Fruit fly (Drosophila melanogaster) S2 (cell line): ENCODE measurements around the gene aru.

ENCODE experiments used
- CG8478 ChIP-seq: fragments of >200 bp; optimal IDR thresholded peaks from 2 replicates; lab custom pipeline; 2018
- CTCF ChIP-seq, 2 experiments: fragments of >200 bp; optimal IDR thresholded peaks; 2 replicates each; lab custom pipeline; 2018

The aru gene

dm6 chr2L:867899-868605 lies at the start of gene aru:
Gene aru (minus strand): TSS chr2L:868354.
- no peak for TF ChIP-seq CG8478 (lab: Kevin White, UChicago)
- TF ChIP-seq CTCF (optimal IDR thresholded peaks at IDR 0.05; lab: Kevin White, UChicago), result no peak

DNA sequence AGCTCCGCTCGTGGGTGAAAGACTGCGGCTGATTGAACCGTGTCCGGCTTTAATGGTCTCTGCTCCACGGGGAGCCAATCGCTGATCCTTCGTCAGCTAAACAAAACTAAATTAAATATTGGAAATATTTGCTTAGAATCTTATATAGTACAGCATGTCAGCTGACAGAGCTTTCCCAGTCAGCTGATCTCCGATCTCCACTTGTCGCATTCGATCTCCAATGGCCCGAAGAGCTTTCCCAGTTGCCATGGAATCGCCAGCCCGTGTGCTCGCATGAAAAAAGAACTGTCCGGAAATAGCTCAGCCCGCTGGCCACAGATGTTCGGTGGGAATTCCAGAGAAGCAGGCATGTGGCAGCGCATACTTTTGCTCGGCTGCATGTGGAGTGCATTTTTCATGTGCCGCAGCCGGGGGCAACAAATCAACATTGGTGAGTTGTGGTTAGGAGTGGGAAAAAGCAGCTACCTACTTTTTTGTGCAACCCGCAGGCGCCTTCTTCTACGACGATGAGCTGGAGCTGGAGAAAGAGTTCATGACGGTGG lies 45.8 kb upstream of the aru start, which contains the start of gene GluRIIC:
GluRIIC (plus strand) TSS at position 237 of the 542 bp plus-strand sequence.
- no peak for TF ChIP-seq CTCF (optimal IDR thresholded peaks at IDR 0.05; lab: Kevin White, UChicago)
- TF ChIP-seq CG8478 (lab: Kevin White, UChicago), result no peak

dm6 chr2L:903748-904147 lies 35.6 kb upstream of the aru start:
- TF ChIP-seq CG8478 (lab: Kevin White, UChicago) (no peak), CTCF (optimal IDR thresholded peaks at IDR 0.05; lab: Kevin White, UChicago) (no peak)

DNA sequence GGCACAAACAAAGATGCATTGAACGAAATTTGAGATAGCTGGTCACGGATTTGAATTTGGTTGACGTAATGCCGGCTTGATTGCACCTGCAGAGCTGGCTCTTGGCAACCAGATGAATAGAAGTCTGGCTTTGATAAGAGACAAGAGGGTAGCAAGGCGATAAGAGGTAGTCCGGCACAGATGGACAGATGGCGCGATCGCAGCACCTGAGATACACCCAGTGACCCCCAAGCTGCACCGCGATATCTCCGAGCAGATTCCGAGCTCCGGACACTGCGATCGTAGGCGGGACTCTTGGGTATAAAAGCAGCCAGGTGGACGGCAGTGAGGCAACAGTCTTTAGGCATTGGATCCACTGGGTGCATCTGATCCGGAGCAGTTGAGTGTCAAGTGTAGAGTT lies 30.2 kb upstream of the aru start, which contains the start of gene Lsp1beta:
Lsp1beta (plus strand) TSS at position 185 of the 400 bp plus-strand sequence.
- TF ChIP-seq CTCF (optimal IDR thresholded peaks at IDR 0.05; lab: Kevin White, UChicago) (no peak), CG8478 (lab: Kevin White, UChicago) (no peak)

DNA sequence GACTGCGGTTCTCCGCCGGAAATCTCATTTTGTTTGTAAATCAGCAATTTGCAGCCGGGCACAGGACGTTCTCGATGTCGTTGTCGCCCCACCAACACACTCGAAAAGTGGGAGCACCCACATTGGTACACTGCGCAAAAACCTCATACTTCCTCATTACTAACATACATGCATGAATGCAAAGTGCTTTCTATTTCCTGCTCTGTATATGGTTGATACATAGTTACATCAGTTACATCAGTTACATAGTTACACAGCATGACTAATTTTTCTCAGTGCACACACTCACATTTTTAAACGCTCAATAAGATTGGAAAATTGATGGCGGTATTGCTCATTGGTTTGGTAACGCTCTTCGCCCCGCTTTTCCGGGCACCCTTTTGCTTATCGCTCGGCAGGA lies 29.0 kb upstream of the aru start:
- TF ChIP-seq CTCF (optimal IDR thresholded peaks at IDR 0.05; lab: Kevin White, UChicago) (no peak), CG8478 (lab: Kevin White, UChicago) (no peak)

DNA sequence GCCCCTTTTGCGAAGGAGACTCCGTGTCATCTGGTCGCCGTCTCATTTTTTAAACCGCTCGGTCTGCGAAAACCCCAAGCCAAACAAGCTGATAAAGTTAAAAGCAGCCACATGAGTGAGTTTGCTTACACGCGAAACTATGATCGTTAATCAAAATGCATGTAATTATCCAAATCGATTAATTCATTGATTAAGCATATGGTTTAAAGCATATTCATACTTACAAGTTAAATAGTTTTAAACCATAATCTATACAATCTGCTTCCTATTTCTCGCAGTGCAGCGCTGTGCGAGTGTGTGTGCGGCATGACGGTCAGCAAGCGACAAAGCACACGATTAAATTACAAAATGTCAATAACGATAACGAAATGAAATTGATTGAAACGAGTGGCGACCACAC lies 27.3 kb upstream of the aru start:
- TF ChIP-seq CTCF (optimal IDR thresholded peaks at IDR 0.05; lab: Kevin White, UChicago), result no peak
- no peak for TF ChIP-seq CG8478 (lab: Kevin White, UChicago)

- TF ChIP-seq CG8478 (lab: Kevin White, UChicago) (no peak), CTCF (optimal IDR thresholded peaks at IDR 0.05; lab: Kevin White, UChicago) (no peak)
Observed at dm6 chr2L:893171-893570, 25.0 kb upstream of the aru start.

- TF ChIP-seq CG8478 (lab: Kevin White, UChicago), result no peak
- no peak for TF ChIP-seq CTCF (optimal IDR thresholded peaks at IDR 0.05; lab: Kevin White, UChicago)
Observed at dm6 chr2L:892461-892860, 24.3 kb upstream of the aru start.

- TF ChIP-seq CTCF (optimal IDR thresholded peaks at IDR 0.05; lab: Kevin White, UChicago), result no peak
- no peak for TF ChIP-seq CG8478 (lab: Kevin White, UChicago)
Observed at dm6 chr2L:889799-890198, 21.6 kb upstream of the aru start.

- TF ChIP-seq CTCF (optimal IDR thresholded peaks at IDR 0.05; lab: Kevin White, UChicago), result peak; percentile 68 to 70
- TF ChIP-seq CG8478 (lab: Kevin White, UChicago), result no peak
Observed at dm6 chr2L:887788-888187, 19.6 kb upstream of the aru start.

dm6 chr2L:886743-887142 lies 18.6 kb upstream of the aru start:
- TF ChIP-seq CTCF (optimal IDR thresholded peaks at IDR 0.05; lab: Kevin White, UChicago) (no peak), CG8478 (lab: Kevin White, UChicago) (no peak)

dm6 chr2L:884970-885369 lies 16.8 kb upstream of the aru start, which contains the start of gene CG15824:
Gene CG15824 (minus strand): TSS chr2L:885141.
- TF ChIP-seq CG8478 (lab: Kevin White, UChicago) (no peak), CTCF (optimal IDR thresholded peaks at IDR 0.05; lab: Kevin White, UChicago) (peak; percentile 37 to 39)

- TF ChIP-seq CTCF (optimal IDR thresholded peaks at IDR 0.05; lab: Kevin White, UChicago) (no peak), CG8478 (lab: Kevin White, UChicago) (no peak)
Observed at dm6 chr2L:877002-877401, 8.8 kb upstream of the aru start, which contains the start of gene ninaA. Gene ninaA (plus strand): TSS chr2L:877302.

DNA sequence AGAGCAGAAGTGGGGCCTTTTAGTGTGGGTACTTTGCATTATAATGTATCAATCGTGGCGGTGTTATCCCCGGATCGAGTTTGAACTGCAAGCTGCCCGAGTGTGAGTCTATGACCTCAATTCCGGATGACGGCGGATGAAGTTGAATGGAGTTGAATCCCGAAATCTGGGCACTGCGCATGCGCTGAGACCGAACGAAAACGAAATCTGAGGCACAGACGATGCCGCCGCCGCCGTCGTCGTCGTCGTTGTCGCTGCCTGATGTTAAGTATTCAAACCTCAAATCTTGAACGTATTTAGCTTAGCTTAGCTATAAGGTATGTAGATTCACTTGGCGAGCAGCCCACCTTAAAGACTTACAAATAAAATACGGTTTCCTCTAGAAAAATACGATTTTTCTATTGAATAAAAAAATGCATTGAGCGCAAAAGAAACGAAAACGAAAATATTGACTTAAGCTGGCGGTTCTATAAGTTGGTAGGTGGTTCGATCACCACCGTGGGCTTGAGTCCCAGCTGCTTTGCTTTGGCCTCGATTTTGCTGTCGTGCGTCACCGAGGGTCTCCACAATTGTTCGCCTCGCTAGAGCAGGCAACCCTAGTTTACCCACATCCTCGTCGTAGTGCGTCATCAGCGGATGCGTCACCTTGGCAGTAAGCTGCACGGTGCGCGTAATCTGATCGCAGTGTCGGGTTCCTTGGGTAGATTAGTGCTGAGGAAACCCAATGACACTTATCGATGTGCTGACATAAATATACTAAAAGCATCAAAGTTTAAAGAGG lies 5.8 kb upstream of the aru start:
- TF ChIP-seq CG8478 (lab: Kevin White, UChicago) (no peak), CTCF (optimal IDR thresholded peaks at IDR 0.05; lab: Kevin White, UChicago) (no peak)

DNA sequence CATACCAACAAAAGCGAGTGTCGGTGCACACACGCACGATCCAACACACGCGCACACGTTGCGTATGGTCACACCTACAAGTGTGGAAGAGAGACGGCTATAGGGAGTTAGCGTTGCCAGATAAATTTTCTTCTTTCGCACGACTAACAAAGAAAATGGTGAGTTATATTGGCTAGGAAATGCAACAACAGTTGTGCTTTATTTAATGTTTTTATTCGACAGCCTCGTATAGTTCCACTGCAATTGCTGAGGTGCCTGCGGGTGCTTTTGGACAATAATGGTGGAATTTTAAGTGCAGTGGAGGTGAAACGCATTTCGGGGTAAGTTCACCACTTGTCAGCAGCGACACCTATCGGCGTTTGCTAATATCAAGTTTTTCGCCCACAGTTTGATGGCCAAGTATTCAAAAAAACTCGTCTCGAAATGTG lies 3.3 kb upstream of the aru start:
- no peak for TF ChIP-seq CG8478 (lab: Kevin White, UChicago)
- TF ChIP-seq CTCF (optimal IDR thresholded peaks at IDR 0.05; lab: Kevin White, UChicago), result peak; percentile 88 to 96
